Fruit fly (Drosophila melanogaster) whole organism, embryonic: Measurements from ENCODE around the gene e.

Experiments
- ATbp ChIP-seq: fragments of 200-800 bp; sonication (Bioruptor generic); optimal IDR thresholded peaks from 2 replicates; lab custom pipeline; 2017; ENCODE audit warnings: missing biosample characterization, mild to moderate bottlenecking, missing genetic modification characterization, missing genetic modification reagents
- BtbVII ChIP-seq: fragments of 200-800 bp; sonication (Bioruptor generic); optimal IDR thresholded peaks from 3 replicates; lab custom pipeline; 2017; ENCODE audit warnings: missing biosample characterization, mild to moderate bottlenecking, missing genetic modification characterization
- Bteb2 ChIP-seq: fragments of 200-800 bp; sonication (Bioruptor generic); optimal IDR thresholded peaks from 2 replicates; lab custom pipeline; 2016; ENCODE audit warnings: missing biosample characterization, missing genetic modification characterization
- CG10267 ChIP-seq: fragments of 200-800 bp; sonication (Bioruptor generic); optimal IDR thresholded peaks from 2 replicates; lab custom pipeline; 2018; ENCODE audit warnings: missing biosample characterization, mild to moderate bottlenecking, missing genetic modification characterization, moderate library complexity
- CG10543 ChIP-seq: fragments of 200-800 bp; sonication (Bioruptor generic); optimal IDR thresholded peaks from 3 replicates; lab custom pipeline; 2017; ENCODE audit warnings: missing biosample characterization, mild to moderate bottlenecking, missing genetic modification characterization, moderate library complexity
- CG11398 ChIP-seq: fragments of 200-800 bp; sonication (Bioruptor generic); optimal IDR thresholded peaks from 2 replicates; lab custom pipeline; 2016; ENCODE audit warnings: missing biosample characterization, missing genetic modification characterization
- CG11696 ChIP-seq: fragments of 200-800 bp; sonication (Bioruptor generic); IDR thresholded peaks from 2 replicates; pipeline ENCODE4 v1.3.6; 2022; ENCODE audit warnings: missing biosample characterization, missing genetic modification characterization
- CG12155 ChIP-seq: fragments of 200-800 bp; sonication (Bioruptor generic); optimal IDR thresholded peaks from 3 replicates; lab custom pipeline; 2016; ENCODE audit warnings: missing biosample characterization, missing genetic modification characterization
- CG12659 ChIP-seq: fragments of 200-800 bp; sonication (Bioruptor generic); optimal IDR thresholded peaks from 3 replicates; lab custom pipeline; 2017; ENCODE audit warnings: mild to moderate bottlenecking, missing biosample characterization, missing genetic modification reagents, missing genetic modification characterization
- CG14441 ChIP-seq: fragments of 200-800 bp; sonication (Bioruptor generic); IDR thresholded peaks from 2 replicates; pipeline ENCODE4 v1.3.6; 2022; ENCODE audit warnings: missing biosample characterization, missing genetic modification characterization
- CG14860 ChIP-seq: fragments of 200-800 bp; sonication (Bioruptor generic); IDR thresholded peaks from 3 replicates; pipeline ENCODE4 v1.3.6; 2022; ENCODE audit warnings: missing biosample characterization, missing genetic modification characterization; ENCODE audit not compliant: partially characterized antibody
- CG15479 ChIP-seq: fragments of 200-800 bp; sonication (Bioruptor generic); optimal IDR thresholded peaks from 3 replicates; lab custom pipeline; 2019; ENCODE audit warnings: missing biosample characterization, mild to moderate bottlenecking, missing genetic modification characterization, moderate library complexity
- CG15601 ChIP-seq: fragments of 200-800 bp; sonication (Bioruptor generic); optimal IDR thresholded peaks from 3 replicates; lab custom pipeline; 2019; ENCODE audit warnings: missing biosample characterization, mild to moderate bottlenecking, missing genetic modification characterization, moderate library complexity
- CG17186 ChIP-seq: fragments of 200-800 bp; sonication (Bioruptor generic); optimal IDR thresholded peaks from 3 replicates; lab custom pipeline; 2017; ENCODE audit warnings: missing biosample characterization, missing genetic modification reagents, missing genetic modification characterization
- CG17328 ChIP-seq: fragments of 200-800 bp; sonication (Bioruptor generic); IDR thresholded peaks from 2 replicates; pipeline ENCODE4 v1.3.6; 2022; ENCODE audit warnings: missing biosample characterization, missing genetic modification characterization
- CG17359 ChIP-seq: fragments of 200-800 bp; sonication (Bioruptor generic); optimal IDR thresholded peaks from 3 replicates; lab custom pipeline; 2018; ENCODE audit warnings: missing biosample characterization, mild to moderate bottlenecking, missing genetic modification characterization, moderate library complexity
- CG32532 ChIP-seq: fragments of 200-800 bp; sonication (Bioruptor generic); IDR thresholded peaks from 2 replicates; pipeline ENCODE4 v1.3.6; 2022; ENCODE audit warnings: missing biosample characterization, missing genetic modification characterization
- CG3838 ChIP-seq: fragments of 200-800 bp; sonication (Bioruptor generic); optimal IDR thresholded peaks from 3 replicates; lab custom pipeline; 2016; ENCODE audit warnings: missing biosample characterization, missing genetic modification characterization
- CG4282 ChIP-seq: fragments of 200-800 bp; sonication (Bioruptor generic); optimal IDR thresholded peaks from 2 replicates; lab custom pipeline; 2016; ENCODE audit warnings: missing biosample characterization, missing genetic modification characterization
- CG4424 ChIP-seq: fragments of 200-800 bp; sonication (Bioruptor generic); optimal IDR thresholded peaks from 3 replicates; lab custom pipeline; 2016; ENCODE audit warnings: missing biosample characterization, missing genetic modification characterization
- CG8281 ChIP-seq: fragments of 200-800 bp; sonication (Bioruptor generic); optimal IDR thresholded peaks from 2 replicates; lab custom pipeline; 2018; ENCODE audit warnings: missing biosample characterization, mild to moderate bottlenecking, missing genetic modification characterization, moderate library complexity
- CoRest ChIP-seq: fragments of 200-800 bp; sonication (Bioruptor generic); optimal IDR thresholded peaks from 3 replicates; lab custom pipeline; 2018; ENCODE audit warnings: missing biosample characterization, mild to moderate bottlenecking, missing genetic modification characterization, moderate library complexity
- D19A ChIP-seq: fragments of 200-800 bp; optimal IDR thresholded peaks from 3 replicates; lab custom pipeline; 2019; ENCODE audit warnings: missing biosample characterization, mild to moderate bottlenecking, missing genetic modification characterization, moderate library complexity
- Hmr ChIP-seq: fragments of 200-800 bp; sonication (Bioruptor generic); optimal IDR thresholded peaks from 3 replicates; lab custom pipeline; 2017; ENCODE audit warnings: mild to moderate bottlenecking, missing biosample characterization, missing genetic modification reagents, missing genetic modification characterization
- Hr78 ChIP-seq, 2 experiments: fragments of 200-800 bp in 1 of 2; fragments of >200 bp in 1 of 2; sonication (Bioruptor generic) in 1 of 2; optimal IDR thresholded peaks; 2 replicates each; lab custom pipeline; 2017 to 2019; ENCODE audit warnings: missing biosample characterization in 2 of 2, missing genetic modification characterization in 2 of 2, mild to moderate bottlenecking in 1 of 2, moderate library complexity in 1 of 2
- Kr ChIP-seq: fragments of 200-800 bp; sonication (Bioruptor generic); optimal IDR thresholded peaks from 2 replicates; lab custom pipeline; 2017; ENCODE audit warnings: missing biosample characterization, mild to moderate bottlenecking, missing genetic modification characterization
- Lim3 ChIP-seq: fragments of 200-800 bp; sonication (Bioruptor generic); IDR thresholded peaks from 2 replicates; pipeline ENCODE4 v1.3.6; 2022; ENCODE audit warnings: missing biosample characterization, missing genetic modification characterization
- NC2β ChIP-seq: fragments of 200-800 bp; sonication (Bioruptor generic); optimal IDR thresholded peaks from 2 replicates; lab custom pipeline; 2016; ENCODE audit warnings: missing biosample characterization, missing genetic modification characterization
- Ravus ChIP-seq: fragments of 200-800 bp; sonication (Bioruptor generic); IDR thresholded peaks from 2 replicates; pipeline ENCODE4 v1.3.6; 2022; ENCODE audit warnings: missing biosample characterization, missing genetic modification characterization
- Sox102F ChIP-seq: fragments of 200-800 bp; sonication (Bioruptor generic); optimal IDR thresholded peaks from 2 replicates; lab custom pipeline; 2018; ENCODE audit warnings: missing biosample characterization, mild to moderate bottlenecking, missing genetic modification characterization, moderate library complexity
- Trl ChIP-seq, 3 experiments: fragments of >200 bp in 2 of 3; fragments of 200-800 bp in 1 of 3; sonication (Bioruptor generic) in 1 of 3; optimal IDR thresholded peaks; 2 replicates in 1 of 3; 3 replicates in 2 of 3; lab custom pipeline; 2016 to 2017; ENCODE audit warnings: missing biosample characterization in 1 of 3, missing genetic modification characterization in 1 of 3
- ara ChIP-seq: fragments of 200-800 bp; sonication (Bioruptor generic); IDR thresholded peaks from 2 replicates; pipeline ENCODE4 v1.3.6; 2022; ENCODE audit warnings: missing biosample characterization, missing genetic modification characterization
- br ChIP-seq: fragments of >200 bp; optimal IDR thresholded peaks from 2 replicates; lab custom pipeline; 2017
- cato ChIP-seq: fragments of 200-800 bp; sonication (Bioruptor generic); optimal IDR thresholded peaks from 2 replicates; lab custom pipeline; 2016; ENCODE audit warnings: missing biosample characterization, missing genetic modification characterization, borderline replicate concordance
- chinmo ChIP-seq: fragments of 200-800 bp; sonication (Bioruptor generic); IDR thresholded peaks from 4 replicates; pipeline ENCODE4 v1.3.6; 2022; ENCODE audit warnings: missing biosample characterization, missing genetic modification characterization; ENCODE audit not compliant: partially characterized antibody
- crc ChIP-seq: fragments of 200-800 bp; sonication (Bioruptor generic); optimal IDR thresholded peaks from 2 replicates; lab custom pipeline; 2016; ENCODE audit warnings: missing biosample characterization, missing genetic modification characterization
- en ChIP-seq: fragments of 200-800 bp; sonication (Bioruptor generic); optimal IDR thresholded peaks from 2 replicates; lab custom pipeline; 2016; ENCODE audit warnings: missing biosample characterization, missing genetic modification characterization
- gcm ChIP-seq: fragments of 200-800 bp; sonication (Bioruptor generic); optimal IDR thresholded peaks from 2 replicates; lab custom pipeline; 2019; ENCODE audit warnings: missing biosample characterization, mild to moderate bottlenecking, missing genetic modification characterization, moderate library complexity
- gsb-n ChIP-seq: fragments of 200-800 bp; sonication (Bioruptor generic); optimal IDR thresholded peaks from 3 replicates; lab custom pipeline; 2018; ENCODE audit warnings: missing biosample characterization, mild to moderate bottlenecking, missing genetic modification characterization
- jigr1 ChIP-seq: fragments of 200-800 bp; sonication (Bioruptor generic); IDR thresholded peaks from 3 replicates; pipeline ENCODE4 v1.3.6; 2022; ENCODE audit warnings: missing biosample characterization, missing genetic modification characterization
- luna ChIP-seq: fragments of 200-800 bp; sonication (Bioruptor generic); optimal IDR thresholded peaks from 2 replicates; lab custom pipeline; 2016; ENCODE audit warnings: missing biosample characterization, missing genetic modification characterization
- nmo ChIP-seq: fragments of 200-800 bp; sonication (Bioruptor generic); optimal IDR thresholded peaks from 2 replicates; lab custom pipeline; 2018; ENCODE audit warnings: missing biosample characterization, mild to moderate bottlenecking, missing genetic modification characterization, moderate library complexity
- odd ChIP-seq: fragments of 200-800 bp; sonication (Bioruptor generic); optimal IDR thresholded peaks from 2 replicates; lab custom pipeline; 2017; ENCODE audit warnings: missing biosample characterization, mild to moderate bottlenecking, missing genetic modification characterization
- pita ChIP-seq: fragments of 200-800 bp; sonication (Bioruptor generic); optimal IDR thresholded peaks from 2 replicates; lab custom pipeline; 2017; ENCODE audit warnings: missing biosample characterization, mild to moderate bottlenecking, missing genetic modification characterization
- pnt ChIP-seq: fragments of 200-800 bp; sonication (Bioruptor generic); optimal IDR thresholded peaks from 3 replicates; lab custom pipeline; 2016; ENCODE audit warnings: missing biosample characterization, missing genetic modification characterization
- repo ChIP-seq: fragments of 200-800 bp; sonication (Bioruptor generic); optimal IDR thresholded peaks from 2 replicates; lab custom pipeline; 2016; ENCODE audit warnings: missing biosample characterization, missing genetic modification characterization
- row ChIP-seq: fragments of 200-800 bp; sonication (Bioruptor generic); IDR thresholded peaks from 3 replicates; pipeline ENCODE4 v1.3.6; 2022; ENCODE audit warnings: missing biosample characterization, missing genetic modification characterization
- sens ChIP-seq: fragments of 200-800 bp; sonication (Bioruptor generic); peaks from one replicate; lab custom pipeline; 2016; ENCODE audit warnings: missing biosample characterization, missing genetic modification characterization
- toy ChIP-seq: fragments of 200-800 bp; sonication (Bioruptor generic); IDR thresholded peaks from 2 replicates; pipeline ENCODE4 v1.3.6; 2022; ENCODE audit warnings: missing biosample characterization, missing genetic modification characterization
- zf30C ChIP-seq: fragments of 200-800 bp; sonication (Bioruptor generic); optimal IDR thresholded peaks from 3 replicates; lab custom pipeline; 2018; ENCODE audit warnings: missing biosample characterization, mild to moderate bottlenecking, missing genetic modification characterization

The e gene

DNA sequence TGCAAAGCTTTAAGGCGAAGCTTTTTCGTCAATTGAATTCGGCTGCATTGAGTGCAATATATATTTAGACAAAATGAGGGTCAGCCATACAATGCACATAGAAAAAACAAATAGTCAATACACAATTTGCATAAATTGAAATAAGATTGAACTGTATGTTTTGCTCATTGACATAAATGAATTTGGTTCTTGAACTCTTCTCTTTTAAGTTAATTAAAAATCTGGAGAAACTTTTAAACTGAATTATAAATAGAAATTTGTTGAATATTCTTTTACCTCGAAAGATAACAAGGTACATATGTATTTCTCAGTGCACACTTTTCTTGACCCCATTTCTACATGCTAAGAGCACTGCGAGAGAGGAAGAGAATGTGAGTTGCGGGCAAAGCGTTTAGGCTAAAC lies 30.6 kb downstream of the e start (continued):
- no peak for TF ChIP-seq pita (GFP tag; lab: Kevin White, UChicago)
- peak in 1 of 2 experiments; percentile 56 for TF ChIP-seq Hr78 (GFP tag; optimal IDR thresholded peaks at IDR 0.05; lab: Kevin White, UChicago)
- no peak for TF ChIP-seq BtbVII (GFP tag; lab: Kevin White, UChicago)
- TF ChIP-seq CG17359 (tag; lab: Kevin White, UChicago): peak; percentile 52
- TF ChIP-seq CG3838 (GFP tag; lab: Kevin White, UChicago): no peak
- peak; percentile 42 for TF ChIP-seq row (GFP tag; lab: Robert Waterston, UW)
- TF ChIP-seq Ravus (GFP tag; lab: Robert Waterston, UW): no peak
- TF ChIP-seq ATbp (GFP tag; lab: Kevin White, UChicago): peak; percentile 47
- TF ChIP-seq toy: no peak
- TF ChIP-seq CG15601 (tag; lab: Kevin White, UChicago): peak; percentile 32
- TF ChIP-seq Bteb2 (GFP tag; lab: Kevin White, UChicago): no peak
- peak; percentile 10 for TF ChIP-seq CG12659 (GFP tag; lab: Kevin White, UChicago)
- peak; percentile 38 for TF ChIP-seq nmo (GFP tag; lab: Kevin White, UChicago)
- TF ChIP-seq repo (GFP tag; lab: Kevin White, UChicago): no peak
- no peak for TF ChIP-seq CG17186
- peak; percentile 1 for TF ChIP-seq cato
- 0 out of 2 replicates have a peak, but pooled peaks have one; percentile 20 for TF ChIP-seq ara
- no peak for TF ChIP-seq CG11398 (GFP tag; lab: Kevin White, UChicago)
- no peak for TF ChIP-seq luna (GFP tag; lab: Kevin White, UChicago)
- TF ChIP-seq Sox102F: peak; percentile 67
- no peak for TF ChIP-seq CG15479 (GFP tag; lab: Kevin White, UChicago)
- peak; percentile 44 for TF ChIP-seq D19A (tag; lab: Kevin White, UChicago)
- TF ChIP-seq gsb-n (tag; lab: Kevin White, UChicago): peak; percentile 31
- TF ChIP-seq CG17328: peak; percentile 15; the same call in 1 of the 2 replicates

DNA sequence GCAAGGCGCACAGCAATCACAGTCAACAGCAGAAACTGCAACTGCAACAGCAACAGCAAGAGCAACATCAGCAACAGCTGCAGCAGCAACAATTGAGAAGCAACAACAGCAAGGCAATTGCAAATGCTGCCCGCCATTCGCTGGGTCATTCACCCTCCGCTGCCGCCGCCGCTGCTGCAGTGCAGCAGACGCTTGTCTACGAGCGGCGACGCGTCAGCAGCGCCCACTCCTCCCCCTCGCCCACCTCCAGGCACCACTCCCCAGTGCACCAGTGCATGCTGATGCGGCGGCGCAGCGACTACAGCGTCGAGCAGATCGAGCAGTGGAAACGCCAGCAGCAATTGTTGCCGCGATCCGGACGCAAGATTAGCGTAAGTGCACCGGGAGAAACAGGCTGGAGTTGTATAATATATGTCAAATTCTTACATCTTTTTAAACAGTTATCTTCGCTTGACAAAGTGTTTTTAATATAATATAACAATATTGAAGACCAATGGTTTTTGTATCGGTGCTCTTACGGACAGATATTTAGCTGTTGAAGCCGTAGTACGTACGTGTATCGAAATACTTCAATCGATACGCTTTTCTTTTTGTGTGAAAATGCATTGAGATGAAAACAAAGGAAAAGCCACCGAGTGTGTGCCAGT lies 31.2 kb downstream of the e start:
- no peak for TF ChIP-seq Lim3
- TF ChIP-seq CG10267 (tag; lab: Kevin White, UChicago): peak; percentile 44
- peak; percentile 64 for TF ChIP-seq CG4424 (GFP tag; lab: Kevin White, UChicago)
- TF ChIP-seq Trl (optimal IDR thresholded peaks at IDR 0.05; lab: Kevin White, UChicago): no peak
- TF ChIP-seq Trl (GFP tag; optimal IDR thresholded peaks at IDR 0.05; lab: Kevin White, UChicago): no peak
- peak; percentile 55 for TF ChIP-seq nmo (GFP tag; lab: Kevin White, UChicago)
- peak; percentile 41; the same call in 1 of the 2 replicates for TF ChIP-seq CG14441
- TF ChIP-seq CG12155 (GFP tag; lab: Kevin White, UChicago): no peak
- no peak for TF ChIP-seq jigr1
- no peak for TF ChIP-seq en (GFP tag; lab: Kevin White, UChicago)
- TF ChIP-seq zf30C (GFP tag; lab: Kevin White, UChicago): peak; percentile 37
- no peak for TF ChIP-seq Hmr (GFP tag; lab: Kevin White, UChicago)
- no peak for TF ChIP-seq Kr (GFP tag; lab: Kevin White, UChicago)
- no peak for TF ChIP-seq gcm (GFP tag; lab: Kevin White, UChicago)
- TF ChIP-seq CG8281 (tag; lab: Kevin White, UChicago): peak; percentile 5
- TF ChIP-seq CoRest: no peak
- no peak for TF ChIP-seq CG10543 (GFP tag; lab: Kevin White, UChicago)
- 0 out of 2 replicates have a peak, but pooled peaks have one; percentile 4 for TF ChIP-seq CG32532 (GFP tag; lab: Robert Waterston, UW)
- no peak for TF ChIP-seq chinmo (GFP tag; lab: Robert Waterston, UW)
- no peak for TF ChIP-seq crc
- TF ChIP-seq odd (GFP tag; lab: Kevin White, UChicago): no peak
- TF ChIP-seq br (lab: Kevin White, UChicago): no peak
- TF ChIP-seq CG11696 (GFP tag; lab: Robert Waterston, UW): no peak
- no peak for TF ChIP-seq CG4282
- no peak for TF ChIP-seq pnt
- TF ChIP-seq sens (GFP tag; lab: Kevin White, UChicago): no peak
- TF ChIP-seq NC2β (GFP tag; lab: Kevin White, UChicago): no peak
- TF ChIP-seq CG14860 (GFP tag; lab: Robert Waterston, UW): no peak
